Worm (Caenorhabditis elegans) whole organism, late embryonic: ENCODE measurements around the gene lin-25.

Experiments
- ama-1 ChIP-seq: fragments of 150-350 bp; optimal IDR thresholded peaks from 2 replicates; lab custom pipeline; 2014
- ceh-31 ChIP-seq: sonication (generic microtip); optimal IDR thresholded peaks from 2 replicates; lab custom pipeline; 2016; ENCODE audit warnings: missing genetic modification characterization, missing compliant biosample characterization
- ceh-34 ChIP-seq: sonication (generic microtip); optimal IDR thresholded peaks from 2 replicates; lab custom pipeline; 2016; ENCODE audit warnings: mild to moderate bottlenecking, missing genetic modification characterization, missing compliant biosample characterization
- dmd-4 ChIP-seq: sonication (generic microtip); optimal IDR thresholded peaks from 2 replicates; lab custom pipeline; 2016; ENCODE audit warnings: borderline replicate concordance, missing genetic modification characterization, missing compliant biosample characterization
- dve-1 ChIP-seq: sonication (generic microtip); optimal IDR thresholded peaks from 2 replicates; lab custom pipeline; 2017; ENCODE audit warnings: antibody characterized with exemption, mild to moderate bottlenecking, missing genetic modification characterization, missing compliant biosample characterization
- elt-4 ChIP-seq: sonication (generic microtip); optimal IDR thresholded peaks from 2 replicates; lab custom pipeline; 2016; ENCODE audit warnings: missing genetic modification characterization, missing compliant biosample characterization
- ets-4 ChIP-seq: sonication (generic microtip); optimal IDR thresholded peaks from 2 replicates; lab custom pipeline; 2016; ENCODE audit warnings: missing genetic modification characterization, missing compliant biosample characterization
- fkh-10 ChIP-seq: fragments of 150-350 bp; optimal IDR thresholded peaks from 2 replicates; lab custom pipeline; 2014; ENCODE audit warnings: missing biosample characterization, missing genetic modification reagents, missing genetic modification characterization
- fkh-6 ChIP-seq: sonication (generic microtip); optimal IDR thresholded peaks from 2 replicates; lab custom pipeline; 2016; ENCODE audit warnings: missing genetic modification characterization, missing compliant biosample characterization
- hlh-30 ChIP-seq: sonication (generic microtip); optimal IDR thresholded peaks from 2 replicates; lab custom pipeline; 2017; ENCODE audit warnings: antibody characterized with exemption, missing genetic modification characterization, missing compliant biosample characterization; ENCODE audit not compliant: insufficient read depth
- nhr-11 ChIP-seq: fragments of 150-350 bp; optimal IDR thresholded peaks from 2 replicates; lab custom pipeline; 2014; ENCODE audit warnings: missing biosample characterization, missing genetic modification characterization
- pqm-1 ChIP-seq: sonication (generic microtip); optimal IDR thresholded peaks from 2 replicates; lab custom pipeline; 2016; ENCODE audit warnings: missing genetic modification characterization, missing compliant biosample characterization
- unc-86 ChIP-seq: sonication (generic microtip); optimal IDR thresholded peaks from 2 replicates; lab custom pipeline; 2016; ENCODE audit warnings: missing genetic modification characterization, missing compliant biosample characterization

DNA sequence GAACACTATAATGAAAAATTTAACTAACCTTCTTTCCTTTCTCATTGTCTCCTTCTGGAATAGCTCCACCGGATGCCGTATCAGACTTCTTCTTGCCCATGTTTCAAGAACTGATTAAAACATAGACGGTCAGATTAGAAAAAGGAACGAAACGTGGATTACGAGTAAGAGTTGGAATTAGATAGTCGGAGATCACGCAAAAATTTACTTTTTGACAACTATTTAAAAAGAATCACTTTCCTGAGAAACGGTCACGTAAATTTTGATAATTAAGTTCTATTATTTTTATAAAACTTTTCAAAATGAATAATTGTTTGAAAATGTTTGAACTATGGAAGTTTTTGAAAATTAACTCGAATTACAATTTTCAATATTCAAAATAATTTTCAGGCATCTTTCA, 37.6 kb upstream of the lin-25 start, which contains the start of gene cyc-2.2:
- TF ChIP-seq dmd-4 (tag; lab: Kevin White, UChicago): no peak
- TF ChIP-seq unc-86: no peak
- no peak for TF ChIP-seq fkh-10 (GFP tag; lab: Kevin White, UChicago)
- TF ChIP-seq pqm-1 (tag; lab: Kevin White, UChicago): no peak
- no peak for TF ChIP-seq hlh-30 (tag; lab: Kevin White, UChicago)
- TF ChIP-seq elt-4 (tag; lab: Kevin White, UChicago): no peak
- no peak for TF ChIP-seq fkh-6 (tag; lab: Kevin White, UChicago)
- TF ChIP-seq ama-1 (lab: Kevin White, UChicago): no peak
- TF ChIP-seq ceh-34: no peak
- TF ChIP-seq nhr-11: no peak
- no peak for TF ChIP-seq ets-4
- TF ChIP-seq dve-1: no peak
- no peak for TF ChIP-seq ceh-31
